Fruit fly (Drosophila melanogaster): ENCODE measurements around the gene CG14696.

Gene CG14696

dm6 chr3R:10870561-10870960 is 14.2 kb downstream of the CG14696 start:
- TF ChIP-seq CG10348 (GFP tag; IDR thresholded peaks at IDR 0.05): no peak
- peak; percentile 12 for TF ChIP-seq EcR (GFP tag; optimal IDR thresholded peaks at IDR 0.05)
- no peak for TF ChIP-seq CG12605 (GFP tag; IDR thresholded peaks at IDR 0.05)

- TF ChIP-seq CG32121 (GFP tag; IDR thresholded peaks at IDR 0.05) (0 out of 2 replicates have a peak, but pooled peaks have one; percentile 9), CG34367 (tag; optimal IDR thresholded peaks at IDR 0.05) (no peak)
Observed at dm6 chr3R:10868427-10868962, 16.3 kb downstream of the CG14696 start, which contains the start of the genes SelR and Tsp86D. SelR (minus strand) TSS chr3R:10868642. Tsp86D (plus strand) TSS chr3R:10868708.

dm6 chr3R:10863956-10864355 is 20.8 kb downstream of the CG14696 start:
- TF ChIP-seq CG14655 (GFP tag; optimal IDR thresholded peaks at IDR 0.05) (no peak), Snoo (tag; optimal IDR thresholded peaks at IDR 0.05) (no peak), CG4496 (GFP tag; IDR thresholded peaks at IDR 0.05) (no peak), CG17806 (tag; optimal IDR thresholded peaks at IDR 0.05) (no peak), CG12605 (GFP tag; IDR thresholded peaks at IDR 0.05) (no peak), rn (GFP tag; IDR thresholded peaks at IDR 0.05) (no peak), Ets98B (GFP tag; IDR thresholded peaks at IDR 0.05) (no peak), CG13204 (GFP tag; optimal IDR thresholded peaks at IDR 0.05) (no peak), Pif1B (GFP tag; optimal IDR thresholded peaks at IDR 0.05) (no peak), D1 (tag; optimal IDR thresholded peaks at IDR 0.05) (no peak), gl (tag; optimal IDR thresholded peaks at IDR 0.05) (no peak), CG15710 (tag; optimal IDR thresholded peaks at IDR 0.05) (no peak), fd96Ca (GFP tag; IDR thresholded peaks at IDR 0.05) (no peak), CG34367 (tag; optimal IDR thresholded peaks at IDR 0.05) (no peak), CG9948 (tag; optimal IDR thresholded peaks at IDR 0.05) (no peak), CG10348 (GFP tag; IDR thresholded peaks at IDR 0.05) (no peak), CG8159 (tag; optimal IDR thresholded peaks at IDR 0.05) (no peak)

- TF ChIP-seq fd96Ca (GFP tag; IDR thresholded peaks at IDR 0.05) (0 out of 3 replicates have a peak, but pooled peaks have one; percentile 27), rn (GFP tag; IDR thresholded peaks at IDR 0.05) (no peak)
Observed at dm6 chr3R:10863446-10863819, 21.4 kb downstream of the CG14696 start.

dm6 chr3R:10862773-10863445 is 21.9 kb downstream of the CG14696 start, which contains the start of gene CG6574:
CG6574 (minus strand) TSS chr3R:10862988.
- TF ChIP-seq CG14655 (GFP tag; optimal IDR thresholded peaks at IDR 0.05): no peak
- TF ChIP-seq CG8159 (tag; optimal IDR thresholded peaks at IDR 0.05): no peak
- peak; percentile 4 for TF ChIP-seq CG34367 (tag; optimal IDR thresholded peaks at IDR 0.05)
- TF ChIP-seq CG10348 (GFP tag; IDR thresholded peaks at IDR 0.05): no peak
- no peak for TF ChIP-seq rn (GFP tag; IDR thresholded peaks at IDR 0.05)
- no peak for TF ChIP-seq CG15710 (tag; optimal IDR thresholded peaks at IDR 0.05)
- TF ChIP-seq CG9948 (tag; optimal IDR thresholded peaks at IDR 0.05): peak; percentile 15
- TF ChIP-seq CG4496 (GFP tag; IDR thresholded peaks at IDR 0.05): no peak
- no peak for TF ChIP-seq Snoo (tag; optimal IDR thresholded peaks at IDR 0.05)
- no peak for TF ChIP-seq Pif1A (GFP tag; optimal IDR thresholded peaks at IDR 0.05)
- peak; percentile 36; the same call in 1 of the 2 replicates for TF ChIP-seq Ets98B (GFP tag; IDR thresholded peaks at IDR 0.05)
- no peak for TF ChIP-seq Pif1B (GFP tag; optimal IDR thresholded peaks at IDR 0.05)
- TF ChIP-seq CG17806 (tag; optimal IDR thresholded peaks at IDR 0.05): peak; percentile 26
- no peak for TF ChIP-seq EcR (GFP tag; optimal IDR thresholded peaks at IDR 0.05)
- TF ChIP-seq CG32121 (GFP tag; IDR thresholded peaks at IDR 0.05): peak; percentile 42; the same call in 1 of the 2 replicates
- TF ChIP-seq D1 (tag; optimal IDR thresholded peaks at IDR 0.05): no peak
- TF ChIP-seq CG13204 (GFP tag; optimal IDR thresholded peaks at IDR 0.05): no peak
- TF ChIP-seq fd96Ca (GFP tag; IDR thresholded peaks at IDR 0.05): peak; percentile 36; the same call in 1 of the 3 replicates
- no peak for TF ChIP-seq gl (tag; optimal IDR thresholded peaks at IDR 0.05)
- TF ChIP-seq CG12605 (GFP tag; IDR thresholded peaks at IDR 0.05): peak; percentile 46; the same call in 1 of the 2 replicates
- peak; percentile 45 for TF ChIP-seq CG8301 (tag; optimal IDR thresholded peaks at IDR 0.05)

- no peak for TF ChIP-seq CG4496 (GFP tag; IDR thresholded peaks at IDR 0.05)
- TF ChIP-seq CG14655 (GFP tag; optimal IDR thresholded peaks at IDR 0.05): no peak
- TF ChIP-seq CG10348 (GFP tag; IDR thresholded peaks at IDR 0.05): no peak
- no peak for TF ChIP-seq CG17806 (tag; optimal IDR thresholded peaks at IDR 0.05)
- TF ChIP-seq EcR (GFP tag; optimal IDR thresholded peaks at IDR 0.05): no peak
- no peak for TF ChIP-seq CG32121 (GFP tag; IDR thresholded peaks at IDR 0.05)
- TF ChIP-seq Pif1A (GFP tag; optimal IDR thresholded peaks at IDR 0.05): no peak
- TF ChIP-seq CG34367 (tag; optimal IDR thresholded peaks at IDR 0.05): no peak
- TF ChIP-seq D1 (tag; optimal IDR thresholded peaks at IDR 0.05): no peak
- no peak for TF ChIP-seq CG15710 (tag; optimal IDR thresholded peaks at IDR 0.05)
- no peak for TF ChIP-seq CG12605 (GFP tag; IDR thresholded peaks at IDR 0.05)
- TF ChIP-seq CG8301 (tag; optimal IDR thresholded peaks at IDR 0.05): no peak
- TF ChIP-seq Pif1B (GFP tag; optimal IDR thresholded peaks at IDR 0.05): no peak
Observed at dm6 chr3R:10859713-10860112, 25.1 kb downstream of the CG14696 start, which contains the start of gene CG14694. CG14694 (minus strand) TSS chr3R:10859813.
